Fruit fly (Drosophila melanogaster) Kc167 (cell line): ENCODE data around the gene CG7251.

Experiments used
- Sin3A ChIP-seq: fragments of >200 bp; optimal IDR thresholded peaks from 2 replicates; lab custom pipeline; 2018; ENCODE audit warnings: missing external identifiers
- h ChIP-seq: fragments of >200 bp; optimal IDR thresholded peaks from 3 replicates; lab custom pipeline; 2018; ENCODE audit warnings: missing external identifiers
- insv ChIP-seq: fragments of >200 bp; optimal IDR thresholded peaks from 3 replicates; lab custom pipeline; 2018; ENCODE audit warnings: missing external identifiers

DNA sequence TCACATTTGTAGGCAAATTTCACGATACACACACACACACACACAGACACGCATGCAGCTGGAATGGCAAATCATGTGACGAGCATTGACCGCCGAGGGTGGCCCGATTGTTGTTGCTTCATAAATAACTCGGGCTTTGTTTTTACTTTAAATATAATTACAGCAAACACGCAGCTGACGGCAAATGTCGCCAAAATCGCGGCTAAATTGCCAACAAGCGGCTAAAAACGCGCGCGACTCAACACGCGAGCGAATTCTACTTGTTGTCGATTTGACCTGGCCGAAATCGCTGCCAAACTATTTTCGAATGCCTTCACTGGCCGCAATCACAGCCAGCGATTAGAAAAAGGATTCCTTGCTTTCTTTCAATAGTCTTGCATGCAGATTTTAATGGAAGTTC is 29.0 kb upstream of the CG7251 start:
- no peak for TF ChIP-seq h (lab: Kevin White, UChicago)
- no peak for TF ChIP-seq insv (lab: Kevin White, UChicago)
- TF ChIP-seq Sin3A (lab: Kevin White, UChicago), result no peak
